Fruit fly (Drosophila melanogaster) whole organism, embryonic: Measurements from ENCODE around the gene CG13124.

Experiments used
- CG10321 ChIP-seq: fragments of 200-800 bp; sonication (Bioruptor generic); IDR thresholded peaks from 2 replicates; pipeline ENCODE4 v1.3.6; 2022; ENCODE audit warnings: missing biosample characterization, missing genetic modification characterization
- CG11398 ChIP-seq: fragments of 200-800 bp; sonication (Bioruptor generic); optimal IDR thresholded peaks from 2 replicates; lab custom pipeline; 2016; ENCODE audit warnings: missing biosample characterization, missing genetic modification characterization
- CG12659 ChIP-seq: fragments of 200-800 bp; sonication (Bioruptor generic); optimal IDR thresholded peaks from 3 replicates; lab custom pipeline; 2017; ENCODE audit warnings: mild to moderate bottlenecking, missing biosample characterization, missing genetic modification reagents, missing genetic modification characterization
- CG7271 ChIP-seq: fragments of 200-800 bp; sonication (Bioruptor generic); optimal IDR thresholded peaks from 2 replicates; lab custom pipeline; 2018; ENCODE audit warnings: missing biosample characterization, mild to moderate bottlenecking, missing genetic modification characterization, moderate library complexity
- CG9817 ChIP-seq: fragments of 200-800 bp; sonication (Bioruptor generic); optimal IDR thresholded peaks from 2 replicates; lab custom pipeline; 2018; ENCODE audit warnings: missing biosample characterization, mild to moderate bottlenecking, missing genetic modification characterization, moderate library complexity
- E2f1 ChIP-seq: fragments of 200-800 bp; sonication (Bioruptor generic); IDR thresholded peaks from 2 replicates; pipeline ENCODE4 v1.3.6; 2022; ENCODE audit warnings: missing biosample characterization, missing genetic modification characterization
- corto ChIP-seq: fragments of 200-800 bp; sonication (Bioruptor generic); optimal IDR thresholded peaks from 2 replicates; lab custom pipeline; 2016; ENCODE audit warnings: missing biosample characterization, mild to moderate bottlenecking, missing genetic modification characterization, moderate library complexity
- dysf ChIP-seq: fragments of 200-800 bp; sonication (Bioruptor generic); IDR thresholded peaks from 3 replicates; pipeline ENCODE4 v1.3.6; 2022; ENCODE audit warnings: missing biosample characterization, missing genetic modification characterization
- gem ChIP-seq: fragments of 200-800 bp; sonication (Bioruptor generic); optimal IDR thresholded peaks from 2 replicates; lab custom pipeline; 2019; ENCODE audit warnings: missing biosample characterization, mild to moderate bottlenecking, missing genetic modification characterization, moderate library complexity
- klu ChIP-seq: fragments of 200-800 bp; sonication (Bioruptor generic); IDR thresholded peaks from 2 replicates; pipeline ENCODE4 v1.3.6; 2022; ENCODE audit warnings: missing biosample characterization, missing genetic modification characterization
- tap ChIP-seq: fragments of 200-800 bp; optimal IDR thresholded peaks from 3 replicates; lab custom pipeline; 2019; ENCODE audit warnings: missing biosample characterization, mild to moderate bottlenecking, missing genetic modification characterization, moderate library complexity

- TF ChIP-seq CG7271 (tag; lab: Kevin White, UChicago) (no peak), tap (tag; lab: Kevin White, UChicago) (no peak), CG12659 (GFP tag; lab: Kevin White, UChicago) (no peak), gem (tag; lab: Kevin White, UChicago) (no peak), CG9817 (tag; lab: Kevin White, UChicago) (no peak), CG10321 (no peak), dysf (GFP tag; lab: Robert Waterston, UW) (no peak), CG11398 (GFP tag; lab: Kevin White, UChicago) (no peak), corto (GFP tag; lab: Kevin White, UChicago) (no peak), klu (GFP tag; lab: Robert Waterston, UW) (no peak), E2f1 (GFP tag; lab: Robert Waterston, UW) (no peak)
Measured at dm6 chr2L:9894193-9894592, 14.2 kb downstream of the CG13124 start.
